Worm (Caenorhabditis elegans): ENCODE results near the gene tmem-258.

ce11 chrV:7027055-7027454 lies 35.9 kb upstream of the tmem-258 start, which contains the start of gene F20A1.6:
- TF ChIP-seq ceh-90 (tag; optimal IDR thresholded peaks at IDR 0.05) (no peak), tbx-2 (tag; optimal IDR thresholded peaks at IDR 0.05) (no peak), Y116A8C.19 (tag; optimal IDR thresholded peaks at IDR 0.05; ENCODE audit: borderline replicate concordance) (no peak), hpl-2 (GFP tag; optimal IDR thresholded peaks at IDR 0.05) (no peak), rnt-1 (tag; optimal IDR thresholded peaks at IDR 0.05) (no peak), aha-1 (tag; optimal IDR thresholded peaks at IDR 0.05) (no peak)

Data from whole organism, L1 larva.